Fruit fly (Drosophila melanogaster) whole organism, adult: Measurements from ENCODE around the gene CG6163.

Experiments
- CG11617 ChIP-seq: fragments of 200-800 bp; sonication (Bioruptor generic); optimal IDR thresholded peaks from 2 replicates; lab custom pipeline; 2017; ENCODE audit warnings: mild to moderate bottlenecking, missing biosample characterization, missing genetic modification reagents, missing genetic modification characterization
- CG12768 ChIP-seq: fragments of 200-800 bp; sonication (Bioruptor generic); optimal IDR thresholded peaks from 2 replicates; lab custom pipeline; 2017; ENCODE audit warnings: missing biosample characterization, missing genetic modification characterization, mild to moderate bottlenecking, moderate library complexity, missing genetic modification reagents
- CG1620 ChIP-seq: fragments of 200-800 bp; sonication (Bioruptor generic); optimal IDR thresholded peaks from 2 replicates; lab custom pipeline; 2016; ENCODE audit warnings: missing biosample characterization, missing genetic modification characterization
- CG5204 ChIP-seq: fragments of 200-800 bp; sonication (Bioruptor generic); optimal IDR thresholded peaks from 2 replicates; lab custom pipeline; 2016; ENCODE audit warnings: missing biosample characterization, missing genetic modification characterization
- Mnt ChIP-seq: fragments of 200-800 bp; sonication (Bioruptor generic); optimal IDR thresholded peaks from 2 replicates; lab custom pipeline; 2016; ENCODE audit warnings: missing biosample characterization, mild to moderate bottlenecking, missing genetic modification characterization
- cic ChIP-seq: fragments of 200-800 bp; sonication (Bioruptor generic); optimal IDR thresholded peaks from 2 replicates; lab custom pipeline; 2017; ENCODE audit warnings: missing biosample characterization, mild to moderate bottlenecking, missing genetic modification characterization, moderate library complexity
- cnc ChIP-seq, 2 experiments: fragments of >200 bp; optimal IDR thresholded peaks; 2 replicates each; lab custom pipeline; 2017
- kay ChIP-seq: fragments of 200-800 bp; sonication (Bioruptor generic); peaks from one replicate; lab custom pipeline; 2016; ENCODE audit warnings: missing biosample characterization, missing genetic modification characterization, borderline replicate concordance

DNA sequence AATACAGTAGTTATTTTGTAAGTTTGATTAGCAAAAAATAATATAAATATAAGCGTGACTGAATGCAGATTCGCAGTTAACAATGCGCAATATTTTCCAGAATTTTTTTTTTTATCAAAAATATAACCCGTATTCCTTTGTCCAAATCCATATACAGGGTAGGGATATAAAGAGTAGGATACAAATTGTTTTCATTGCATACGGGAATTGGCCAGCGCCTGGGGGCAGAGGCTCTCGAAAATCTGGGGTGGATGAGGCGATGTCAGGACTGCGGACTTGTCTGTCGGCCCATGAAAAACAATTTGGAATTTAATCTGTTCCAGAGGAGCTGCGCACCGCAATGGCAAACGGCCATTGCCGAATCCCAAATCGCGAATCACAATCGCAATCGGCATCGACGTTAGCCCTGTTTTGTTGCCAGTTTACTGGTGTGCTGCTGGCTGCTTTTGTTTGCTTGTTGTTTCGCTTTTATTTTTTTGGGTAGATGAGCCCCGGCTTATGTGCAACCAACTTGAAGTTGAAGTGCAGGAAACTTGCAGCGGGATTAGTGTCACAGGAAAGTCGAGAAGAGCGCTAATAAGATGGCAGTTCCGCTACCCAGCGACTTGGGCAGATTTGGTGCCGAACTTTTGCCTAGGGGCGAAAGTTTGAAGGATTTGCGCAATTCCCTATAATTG, 18.2 kb upstream of the CG6163 start:
- no peak for TF ChIP-seq CG12768
- TF ChIP-seq CG5204 (GFP tag; lab: Kevin White, UChicago) = no peak
- no peak for TF ChIP-seq CG1620 (GFP tag; lab: Kevin White, UChicago)
- no peak for TF ChIP-seq cic (GFP tag; lab: Kevin White, UChicago)
- TF ChIP-seq Mnt = no peak
- TF ChIP-seq cnc (optimal IDR thresholded peaks at IDR 0.05; lab: Kevin White, UChicago) = no peak
- TF ChIP-seq kay (GFP tag; lab: Kevin White, UChicago) = no peak
- TF ChIP-seq CG11617 (GFP tag; lab: Kevin White, UChicago) = no peak
